Worm (Caenorhabditis elegans) whole organism, L1 larva: Measurements from ENCODE around the gene F15H10.5.

Source experiments
- C34B4.2 ChIP-seq: sonication (generic microtip); optimal IDR thresholded peaks from 2 replicates; lab custom pipeline; 2017; ENCODE audit warnings: mild to moderate bottlenecking, missing genetic modification characterization, missing compliant biosample characterization
- F16B12.6 ChIP-seq: fragments of 150-350 bp; optimal IDR thresholded peaks from 2 replicates; lab custom pipeline; 2014; ENCODE audit warnings: missing biosample characterization, missing genetic modification characterization
- alr-1 ChIP-seq: fragments of 200-800 bp; sonication (Bioruptor generic); optimal IDR thresholded peaks from 2 replicates; lab custom pipeline; 2018; ENCODE audit warnings: borderline replicate concordance, mild to moderate bottlenecking, missing genetic modification characterization, missing compliant biosample characterization
- aly-2 ChIP-seq: fragments of 150-350 bp; optimal IDR thresholded peaks from 2 replicates; lab custom pipeline; 2014; ENCODE audit warnings: missing biosample characterization, missing genetic modification characterization
- ceh-82 ChIP-seq, 3 experiments: fragments of 150-350 bp in 1 of 3; sonication (generic microtip) in 2 of 3; optimal IDR thresholded peaks; 2 replicates each; lab custom pipeline; 2014 to 2017; ENCODE audit warnings: missing biosample characterization in 3 of 3, missing genetic modification characterization in 3 of 3
- ces-1 ChIP-seq: fragments of 150-350 bp; optimal IDR thresholded peaks from 2 replicates; lab custom pipeline; 2014; ENCODE audit warnings: missing biosample characterization, missing genetic modification reagents, missing genetic modification characterization
- fos-1 ChIP-seq: fragments of 150-350 bp; optimal IDR thresholded peaks from 2 replicates; lab custom pipeline; 2014; ENCODE audit warnings: missing biosample characterization, missing genetic modification characterization
- lin-39 ChIP-seq: fragments of 150-350 bp; optimal IDR thresholded peaks from 2 replicates; lab custom pipeline; 2014; ENCODE audit warnings: missing biosample characterization, missing genetic modification reagents, missing genetic modification characterization
- mdl-1 ChIP-seq, 2 experiments: fragments of 150-350 bp; optimal IDR thresholded peaks; 2 replicates each; lab custom pipeline; 2014 to 2017; ENCODE audit warnings: missing biosample characterization in 2 of 2, missing genetic modification characterization in 2 of 2, inconsistent platforms in 1 of 2
- nhr-84 ChIP-seq: sonication (generic microtip); optimal IDR thresholded peaks from 2 replicates; lab custom pipeline; 2017; ENCODE audit warnings: missing biosample characterization, missing genetic modification characterization
- snpc-4 ChIP-seq: fragments of 150-350 bp; optimal IDR thresholded peaks from 2 replicates; lab custom pipeline; 2014; ENCODE audit warnings: missing biosample characterization, missing genetic modification characterization
- swsn-7 ChIP-seq: sonication (generic microtip); optimal IDR thresholded peaks from 2 replicates; lab custom pipeline; 2016; ENCODE audit warnings: missing genetic modification characterization, missing compliant biosample characterization
- tbx-2 ChIP-seq: sonication (generic microtip); optimal IDR thresholded peaks from 2 replicates; lab custom pipeline; 2016; ENCODE audit warnings: missing genetic modification characterization, missing compliant biosample characterization
- ztf-11 ChIP-seq, 2 experiments: sonication (generic microtip); optimal IDR thresholded peaks; 2 replicates each; lab custom pipeline; 2016 to 2017; ENCODE audit warnings: missing genetic modification characterization in 2 of 2, missing biosample characterization in 1 of 2, missing compliant biosample characterization in 1 of 2

- TF ChIP-seq nhr-84 (tag; lab: Kevin White, UChicago) = no peak
- TF ChIP-seq tbx-2 (tag; lab: Kevin White, UChicago) = no peak
- no peak for TF ChIP-seq ces-1 (GFP tag; lab: Kevin White, UChicago)
- no peak for TF ChIP-seq F16B12.6 (tag; lab: Kevin White, UChicago)
- TF ChIP-seq mdl-1 (tag; optimal IDR thresholded peaks at IDR 0.05; lab: Kevin White, UChicago) = no peak
- no peak for TF ChIP-seq aly-2
- TF ChIP-seq alr-1 (tag; lab: Kevin White, UChicago) = no peak
- TF ChIP-seq swsn-7 (tag; lab: Kevin White, UChicago) = no peak
- TF ChIP-seq fos-1 = no peak
- TF ChIP-seq snpc-4 = no peak
- no peak for TF ChIP-seq lin-39 (tag; lab: Kevin White, UChicago)
- TF ChIP-seq ceh-82 (tag; optimal IDR thresholded peaks at IDR 0.05; lab: Kevin White, UChicago) = no peak
- TF ChIP-seq ztf-11 (tag; optimal IDR thresholded peaks at IDR 0.05; lab: Kevin White, UChicago) = no peak
- TF ChIP-seq C34B4.2 = no peak
These were observed 31.4 kb downstream of the F15H10.5 start for ce11 chrV:10387412-10387811.
